Fruit fly (Drosophila melanogaster) whole organism, pupa: Measurements from ENCODE around the gene CG42449.

Experiments
- CG10348 ChIP-seq: fragments of 200-800 bp; sonication (Bioruptor generic); IDR thresholded peaks from 2 replicates; pipeline ENCODE4 v1.3.6; 2022; ENCODE audit warnings: missing biosample characterization, missing genetic modification characterization
- CG12605 ChIP-seq: fragments of 200-800 bp; sonication (Bioruptor generic); IDR thresholded peaks from 2 replicates; pipeline ENCODE4 v1.3.6; 2022; ENCODE audit warnings: missing biosample characterization, missing genetic modification characterization
- CG13204 ChIP-seq: fragments of 200-800 bp; sonication (Bioruptor generic); optimal IDR thresholded peaks from 2 replicates; lab custom pipeline; 2018; ENCODE audit warnings: missing biosample characterization, mild to moderate bottlenecking, missing genetic modification characterization, moderate library complexity
- CG14655 ChIP-seq: fragments of 200-800 bp; sonication (Bioruptor generic); optimal IDR thresholded peaks from 3 replicates; lab custom pipeline; 2017; ENCODE audit warnings: mild to moderate bottlenecking, missing biosample characterization, missing genetic modification reagents, missing genetic modification characterization
- CG15710 ChIP-seq: fragments of 200-800 bp; sonication (Bioruptor generic); optimal IDR thresholded peaks from 2 replicates; lab custom pipeline; 2018; ENCODE audit warnings: missing biosample characterization, mild to moderate bottlenecking, missing genetic modification characterization, moderate library complexity
- CG17806 ChIP-seq: fragments of 200-800 bp; sonication (Bioruptor generic); optimal IDR thresholded peaks from 2 replicates; lab custom pipeline; 2018; ENCODE audit warnings: missing biosample characterization, mild to moderate bottlenecking, missing genetic modification characterization, moderate library complexity
- CG32121 ChIP-seq: fragments of 200-800 bp; sonication (Bioruptor generic); IDR thresholded peaks from 2 replicates; pipeline ENCODE4 v1.3.6; 2022; ENCODE audit warnings: missing biosample characterization, missing genetic modification characterization
- CG34367 ChIP-seq: fragments of 200-800 bp; sonication (Bioruptor generic); optimal IDR thresholded peaks from 2 replicates; lab custom pipeline; 2018; ENCODE audit warnings: missing biosample characterization, mild to moderate bottlenecking, missing genetic modification characterization
- CG4496 ChIP-seq: fragments of 200-800 bp; sonication (Bioruptor generic); IDR thresholded peaks from 3 replicates; pipeline ENCODE4 v1.3.6; 2022; ENCODE audit warnings: missing biosample characterization, missing genetic modification characterization
- CG8159 ChIP-seq: fragments of 200-800 bp; sonication (Bioruptor generic); optimal IDR thresholded peaks from 3 replicates; lab custom pipeline; 2018; ENCODE audit warnings: missing biosample characterization, mild to moderate bottlenecking, missing genetic modification characterization, moderate library complexity
- CG8301 ChIP-seq: fragments of 200-800 bp; sonication (Bioruptor generic); optimal IDR thresholded peaks from 2 replicates; lab custom pipeline; 2018; ENCODE audit warnings: missing biosample characterization, mild to moderate bottlenecking, missing genetic modification characterization
- CG9948 ChIP-seq: fragments of 200-800 bp; sonication (Bioruptor generic); optimal IDR thresholded peaks from 2 replicates; lab custom pipeline; 2018; ENCODE audit warnings: missing biosample characterization, mild to moderate bottlenecking, missing genetic modification characterization, moderate library complexity
- D1 ChIP-seq: fragments of 200-800 bp; sonication (Bioruptor generic); optimal IDR thresholded peaks from 2 replicates; lab custom pipeline; 2018; ENCODE audit warnings: missing biosample characterization, mild to moderate bottlenecking, missing genetic modification characterization, moderate library complexity
- EcR ChIP-seq: fragments of 200-800 bp; sonication (Bioruptor generic); optimal IDR thresholded peaks from 3 replicates; lab custom pipeline; 2019; ENCODE audit warnings: missing biosample characterization, missing genetic modification characterization, mild to moderate bottlenecking, moderate library complexity, missing genetic modification reagents
- Ets98B ChIP-seq: fragments of 200-800 bp; sonication (Bioruptor generic); IDR thresholded peaks from 2 replicates; pipeline ENCODE4 v1.3.6; 2022; ENCODE audit warnings: missing biosample characterization, missing genetic modification characterization
- Pif1A ChIP-seq: fragments of 200-800 bp; sonication (Bioruptor generic); optimal IDR thresholded peaks from 3 replicates; lab custom pipeline; 2016; ENCODE audit warnings: missing biosample characterization, missing genetic modification characterization
- Pif1B ChIP-seq: fragments of 200-800 bp; sonication (Bioruptor generic); optimal IDR thresholded peaks from 3 replicates; lab custom pipeline; 2016; ENCODE audit warnings: missing biosample characterization, missing genetic modification characterization
- Snoo ChIP-seq: fragments of 200-800 bp; sonication (Bioruptor generic); optimal IDR thresholded peaks from 3 replicates; lab custom pipeline; 2017; ENCODE audit warnings: missing biosample characterization, mild to moderate bottlenecking, missing genetic modification characterization, inconsistent platforms
- fd96Ca ChIP-seq: fragments of 200-800 bp; sonication (Bioruptor generic); IDR thresholded peaks from 3 replicates; pipeline ENCODE4 v1.3.6; 2022; ENCODE audit warnings: missing biosample characterization, missing genetic modification characterization
- gl ChIP-seq: fragments of 200-800 bp; sonication (Bioruptor generic); optimal IDR thresholded peaks from 2 replicates; lab custom pipeline; 2018; ENCODE audit warnings: missing biosample characterization, mild to moderate bottlenecking, missing genetic modification characterization
- rn ChIP-seq: fragments of 200-800 bp; sonication (Bioruptor generic); IDR thresholded peaks from 2 replicates; pipeline ENCODE4 v1.3.6; 2022; ENCODE audit warnings: missing biosample characterization, missing genetic modification characterization

CG42449 gene

dm6 chrX:5699824-5700498 is 16.9 kb downstream of the CG42449 start:
- TF ChIP-seq CG34367 (tag; lab: Kevin White, UChicago) (peak; percentile 15), CG12605 (0 out of 2 replicates have a peak, but pooled peaks have one; percentile 11), EcR (GFP tag; lab: Kevin White, UChicago) (no peak), CG15710 (tag; lab: Kevin White, UChicago) (peak; percentile 59), rn (GFP tag; lab: Robert Waterston, UW) (0 out of 2 replicates have a peak, but pooled peaks have one; percentile 30), Pif1B (peak; percentile 55), CG8301 (peak; percentile 65), CG4496 (GFP tag; lab: Robert Waterston, UW) (no peak; the same call in 2 of the 3 replicates), CG10348 (GFP tag; lab: Robert Waterston, UW) (no peak), CG32121 (GFP tag; lab: Robert Waterston, UW) (peak; percentile 26; the same call in 1 of the 2 replicates), D1 (tag; lab: Kevin White, UChicago) (no peak), Snoo (tag; lab: Kevin White, UChicago) (peak; percentile 40), CG14655 (GFP tag; lab: Kevin White, UChicago) (peak; percentile 54), CG17806 (peak; percentile 62), Pif1A (peak; percentile 60), fd96Ca (no peak), CG9948 (tag; lab: Kevin White, UChicago) (peak; percentile 53), CG8159 (tag; lab: Kevin White, UChicago) (peak; percentile 70), Ets98B (GFP tag; lab: Robert Waterston, UW) (0 out of 2 replicates have a peak, but pooled peaks have one; percentile 31), CG13204 (GFP tag; lab: Kevin White, UChicago) (no peak), gl (no peak)

- no peak for TF ChIP-seq CG4496 (GFP tag; lab: Robert Waterston, UW)
- TF ChIP-seq gl, result no peak
- TF ChIP-seq, all 21 proteins: peak for 0
Measured at dm6 chrX:5705097-5705496, 22.1 kb downstream of the CG42449 start.

- TF ChIP-seq CG15710 (tag; lab: Kevin White, UChicago) (peak; percentile 62), CG34367 (tag; lab: Kevin White, UChicago) (peak; percentile 45), rn (GFP tag; lab: Robert Waterston, UW) (peak; percentile 86), fd96Ca (peak; percentile 97), D1 (tag; lab: Kevin White, UChicago) (no peak), CG4496 (GFP tag; lab: Robert Waterston, UW) (peak; percentile 97), CG32121 (GFP tag; lab: Robert Waterston, UW) (peak; percentile 94), Ets98B (GFP tag; lab: Robert Waterston, UW) (peak; percentile 95), CG12605 (peak; percentile 87), gl (peak; percentile 57), CG8159 (tag; lab: Kevin White, UChicago) (peak; percentile 81), Snoo (tag; lab: Kevin White, UChicago) (no peak), CG17806 (peak; percentile 65), CG14655 (GFP tag; lab: Kevin White, UChicago) (peak; percentile 85), Pif1B (peak; percentile 63), Pif1A (peak; percentile 71), CG9948 (tag; lab: Kevin White, UChicago) (peak; percentile 62), CG8301 (peak; percentile 86), EcR (GFP tag; lab: Kevin White, UChicago) (no peak), CG10348 (GFP tag; lab: Robert Waterston, UW) (peak; percentile 53), CG13204 (GFP tag; lab: Kevin White, UChicago) (no peak)
Measured at dm6 chrX:5705899-5706312, 22.9 kb downstream of the CG42449 start.

- no peak for TF ChIP-seq CG14655 (GFP tag; lab: Kevin White, UChicago)
- no peak for TF ChIP-seq CG9948 (tag; lab: Kevin White, UChicago)
- no peak for TF ChIP-seq CG10348 (GFP tag; lab: Robert Waterston, UW)
- no peak for TF ChIP-seq CG15710 (tag; lab: Kevin White, UChicago)
- no peak for TF ChIP-seq D1 (tag; lab: Kevin White, UChicago)
- no peak for TF ChIP-seq EcR (GFP tag; lab: Kevin White, UChicago)
- TF ChIP-seq Snoo (tag; lab: Kevin White, UChicago), result no peak
- TF ChIP-seq CG13204 (GFP tag; lab: Kevin White, UChicago), result no peak
- no peak for TF ChIP-seq gl
- no peak for TF ChIP-seq fd96Ca
- no peak for TF ChIP-seq CG4496 (GFP tag; lab: Robert Waterston, UW)
- no peak for TF ChIP-seq CG17806
Measured at dm6 chrX:5712966-5713365, 29.9 kb downstream of the CG42449 start.

dm6 chrX:5714786-5715185 is 31.7 kb downstream of the CG42449 start:
- TF ChIP-seq CG12605 (no peak), CG9948 (tag; lab: Kevin White, UChicago) (no peak), CG14655 (GFP tag; lab: Kevin White, UChicago) (no peak), CG17806 (no peak), CG32121 (GFP tag; lab: Robert Waterston, UW) (no peak), fd96Ca (no peak), gl (no peak), CG4496 (GFP tag; lab: Robert Waterston, UW) (no peak), CG8301 (no peak), CG10348 (GFP tag; lab: Robert Waterston, UW) (no peak), D1 (tag; lab: Kevin White, UChicago) (no peak), CG34367 (tag; lab: Kevin White, UChicago) (no peak), Pif1A (no peak), EcR (GFP tag; lab: Kevin White, UChicago) (no peak), CG15710 (tag; lab: Kevin White, UChicago) (no peak), Ets98B (GFP tag; lab: Robert Waterston, UW) (no peak), Snoo (tag; lab: Kevin White, UChicago) (no peak)
